Fruit fly (Drosophila melanogaster): ENCODE results near the gene CG43061.

CG43061 gene

DNA sequence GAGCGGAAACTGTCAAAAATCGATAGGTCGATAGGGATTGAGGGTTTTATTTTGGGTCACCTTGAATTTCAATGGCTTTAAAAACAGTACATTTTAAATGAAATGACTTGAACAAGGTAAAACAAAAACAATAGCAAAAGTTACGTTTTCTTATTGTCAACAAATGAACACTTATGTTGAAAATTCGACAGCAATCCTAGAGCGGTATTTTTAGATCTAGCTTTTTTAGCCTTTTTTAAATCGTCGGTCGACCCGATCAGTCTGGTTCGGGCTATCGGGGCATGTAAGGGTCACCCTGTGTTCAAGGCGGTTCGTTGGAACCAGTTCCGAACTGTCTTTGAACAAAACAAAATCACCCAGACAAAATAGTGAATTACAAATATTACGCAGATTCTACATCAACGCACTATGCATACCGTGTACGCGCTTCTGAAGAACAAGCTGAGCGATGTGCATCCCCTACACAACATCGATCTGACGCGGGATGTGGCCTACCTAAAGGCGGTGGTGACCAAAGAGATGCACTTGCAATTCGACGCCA is 40.3 kb upstream of the CG43061 start, which contains the start of the genes CG11052 and CG3223 (continued):
- TF ChIP-seq nerfin-2 (GFP tag; IDR thresholded peaks at IDR 0.05; ENCODE audit: partially characterized antibody) (no peak), trh (GFP tag; optimal IDR thresholded peaks at IDR 0.05) (no peak), CG1233 (GFP tag; optimal IDR thresholded peaks at IDR 0.05) (peak; percentile 36), CG10267 (tag; optimal IDR thresholded peaks at IDR 0.05) (peak; percentile 51), klu (GFP tag; IDR thresholded peaks at IDR 0.05) (no peak), Dbx (GFP tag; IDR thresholded peaks at IDR 0.05) (no peak), Sry-δ (GFP tag; optimal IDR thresholded peaks at IDR 0.05) (peak; percentile 63), jumu (GFP tag; optimal IDR thresholded peaks at IDR 0.05) (no peak), fd64A (GFP tag; optimal IDR thresholded peaks at IDR 0.05) (no peak), CG18011 (GFP tag; optimal IDR thresholded peaks at IDR 0.05) (no peak), dmrt99B (tag; optimal IDR thresholded peaks at IDR 0.05) (no peak), ap (GFP tag; IDR thresholded peaks at IDR 0.05) (no peak), CG5180 (GFP tag; optimal IDR thresholded peaks at IDR 0.05) (no peak), CG11093 (GFP tag; IDR thresholded peaks at IDR 0.05) (no peak), pfk (GFP tag; optimal IDR thresholded peaks at IDR 0.05) (no peak), seq (GFP tag; IDR thresholded peaks at IDR 0.05) (no peak), CG13624 (GFP tag; optimal IDR thresholded peaks at IDR 0.05) (peak; percentile 37), CG15011 (GFP tag; optimal IDR thresholded peaks at IDR 0.05) (no peak), Sry-β (GFP tag; optimal IDR thresholded peaks at IDR 0.05) (peak; percentile 81), ham (GFP tag; IDR thresholded peaks at IDR 0.05) (no peak), ssp (GFP tag; IDR thresholded peaks at IDR 0.05) (no peak), emc (GFP tag; optimal IDR thresholded peaks at IDR 0.05) (no peak), Ets65A (GFP tag) (no peak), YL-1 (GFP tag; optimal IDR thresholded peaks at IDR 0.05) (peak; percentile 55), CG14710 (tag; optimal IDR thresholded peaks at IDR 0.05) (peak; percentile 45), CG15073 (GFP tag; optimal IDR thresholded peaks at IDR 0.05) (no peak), CG6683 (GFP tag; optimal IDR thresholded peaks at IDR 0.05) (no peak), CHES-1-like (GFP tag; optimal IDR thresholded peaks at IDR 0.05) (no peak), CG9797 (GFP tag; optimal IDR thresholded peaks at IDR 0.05) (no peak), CG1529 (GFP tag; optimal IDR thresholded peaks at IDR 0.05) (no peak), CG18764 (GFP tag; optimal IDR thresholded peaks at IDR 0.05) (no peak), ac (GFP tag; optimal IDR thresholded peaks at IDR 0.05) (no peak), Side (GFP tag; optimal IDR thresholded peaks at IDR 0.05) (peak; percentile 24), sd (tag; optimal IDR thresholded peaks at IDR 0.05) (no peak), MTF-1 (GFP tag; optimal IDR thresholded peaks at IDR 0.05; ENCODE audit: borderline replicate concordance) (no peak), danr (GFP tag; IDR thresholded peaks at IDR 0.05) (no peak), mirr (GFP tag; optimal IDR thresholded peaks at IDR 0.05) (peak; percentile 10), Fer2 (tag; optimal IDR thresholded peaks at IDR 0.05) (no peak), fru (optimal IDR thresholded peaks at IDR 0.05) (no peak), Nf-YC (tag; optimal IDR thresholded peaks at IDR 0.05) (peak; percentile 70), gt (GFP tag; IDR thresholded peaks at IDR 0.05) (no peak), CG10147 (GFP tag; optimal IDR thresholded peaks at IDR 0.05) (no peak), Stat92E (GFP tag; optimal IDR thresholded peaks at IDR 0.05) (no peak), CG7928 (GFP tag; optimal IDR thresholded peaks at IDR 0.05) (no peak), Optix (GFP tag; IDR thresholded peaks at IDR 0.05) (no peak), CG17186 (GFP tag; optimal IDR thresholded peaks at IDR 0.05) (no peak), Med (GFP tag) (peak; percentile 89), Poxn (GFP tag; IDR thresholded peaks at IDR 0.05) (no peak), Oli (tag; optimal IDR thresholded peaks at IDR 0.05) (no peak), dysf (GFP tag; IDR thresholded peaks at IDR 0.05) (no peak), disco-r (GFP tag; optimal IDR thresholded peaks at IDR 0.05) (no peak), CG14014 (GFP tag; IDR thresholded peaks at IDR 0.05) (no peak; the same call in 1 of the 2 replicates)

Measured in whole organism, embryonic.